Worm (Caenorhabditis elegans) whole organism, L1 larva: Measurements from ENCODE around the gene srz-61.

Experiments
- aha-1 ChIP-seq: fragments of 150-350 bp; optimal IDR thresholded peaks from 2 replicates; lab custom pipeline; 2014; ENCODE audit warnings: missing biosample characterization, missing genetic modification characterization
- egl-27 ChIP-seq, 2 experiments: fragments of 150-350 bp in 1 of 2; sonication (generic microtip); optimal IDR thresholded peaks; 3 replicates each; lab custom pipeline; 2017 to 2018; ENCODE audit warnings: missing biosample characterization in 2 of 2, missing genetic modification characterization in 2 of 2, missing genetic modification reagents in 2 of 2
- jun-1 ChIP-seq: fragments of 150-350 bp; optimal IDR thresholded peaks from 2 replicates; lab custom pipeline; 2014; ENCODE audit warnings: missing biosample characterization, missing genetic modification reagents, missing genetic modification characterization
- unc-86 ChIP-seq: sonication (generic microtip); optimal IDR thresholded peaks from 2 replicates; lab custom pipeline; 2016; ENCODE audit warnings: missing genetic modification characterization, missing compliant biosample characterization
- zag-1 ChIP-seq: fragments of 150-350 bp; optimal IDR thresholded peaks from 2 replicates; lab custom pipeline; 2014; ENCODE audit warnings: missing biosample characterization, missing genetic modification characterization

ce11 chrIV:16293889-16294288 is 27.1 kb upstream of the srz-61 start:
- TF ChIP-seq egl-27 (tag; optimal IDR thresholded peaks at IDR 0.05; lab: Kevin White, UChicago) (no peak), unc-86 (tag; lab: Kevin White, UChicago) (no peak), aha-1 (tag; lab: Kevin White, UChicago) (no peak), jun-1 (tag; lab: Kevin White, UChicago) (no peak), zag-1 (tag; lab: Kevin White, UChicago) (no peak)
